Worm (Caenorhabditis elegans): Measurements from ENCODE around the gene F53F8.3.

F53F8.3 gene

DNA sequence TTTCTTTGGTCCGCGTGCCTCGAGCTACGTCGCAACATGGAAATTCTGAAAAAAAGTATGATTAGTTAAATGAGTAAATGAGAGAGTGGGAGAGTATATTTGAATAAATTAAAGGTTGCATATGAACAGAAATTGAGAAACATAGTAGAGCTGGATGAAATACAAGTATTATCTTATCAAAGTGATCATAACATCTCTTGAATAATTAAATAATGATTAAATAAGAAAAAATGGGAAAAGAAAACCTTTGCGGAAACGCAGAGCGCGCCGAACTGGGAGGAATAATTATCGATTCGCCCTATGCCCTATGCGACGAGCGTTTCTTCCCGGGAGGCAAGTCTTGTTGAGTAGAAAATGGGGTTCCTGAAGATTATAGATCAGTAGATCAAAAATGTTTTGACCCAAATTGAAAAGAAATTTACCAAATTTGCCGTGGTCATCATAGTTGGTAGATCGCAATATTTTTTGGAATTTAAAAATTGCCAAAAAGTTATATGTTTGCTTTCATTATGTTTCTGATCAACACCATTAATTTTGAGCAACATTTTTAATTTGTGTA, at the start of gene F53F8.3:
TSS of gene F53F8.3 (minus strand) at position 51 of the 559 bp plus-strand sequence.
- TF ChIP-seq efl-1 (GFP tag; optimal IDR thresholded peaks at IDR 0.05) (peak; percentile 56), madf-6 (GFP tag; IDR thresholded peaks at IDR 0.05) (peak; percentile 58), sptf-2 (GFP tag; optimal IDR thresholded peaks at IDR 0.05) (no peak), aptf-2 (GFP tag; conservative IDR thresholded peaks at IDR 0.05) (peak; percentile 95), akir-1 (GFP tag; optimal IDR thresholded peaks at IDR 0.05) (no peak), nfya-1 (tag; optimal IDR thresholded peaks at IDR 0.05; ENCODE audit: borderline replicate concordance, insufficient read depth) (no peak)

DNA sequence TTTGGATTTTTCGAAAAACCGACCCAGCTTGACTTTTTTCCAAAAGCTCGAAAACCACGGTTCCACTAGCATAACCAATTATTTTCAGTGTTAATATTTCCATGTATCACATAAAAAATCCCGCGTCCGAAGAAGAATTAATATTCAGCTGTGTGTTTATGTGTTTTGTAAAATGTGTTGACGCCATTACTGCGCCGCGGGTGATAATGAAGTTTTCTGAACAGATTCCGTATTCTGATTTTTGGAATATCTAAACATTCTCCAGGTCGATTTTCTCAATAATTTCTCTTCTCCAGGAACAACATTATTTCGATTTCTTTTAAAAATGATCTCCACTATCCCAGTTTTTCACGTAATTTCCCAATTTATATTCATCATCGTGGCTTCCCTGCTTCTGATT, 45.3 kb upstream of the F53F8.3 start, which contains the start of gene srxa-6:
TSS of gene srxa-6 (plus strand) at position 301 of the 400 bp plus-strand sequence.
- TF ChIP-seq bed-2 (GFP tag; IDR thresholded peaks at IDR 0.05) (no peak), aptf-3 (GFP tag; IDR thresholded peaks at IDR 0.05) (no peak), F57A8.1 (GFP tag; optimal IDR thresholded peaks at IDR 0.05) (no peak), F57C9.4 (tag; optimal IDR thresholded peaks at IDR 0.05) (no peak), Y79H2A.3 (GFP tag; conservative IDR thresholded peaks at IDR 0.05) (no peak), Y56A3A.18 (GFP tag; IDR thresholded peaks at IDR 0.05) (no peak), chd-7 (tag; optimal IDR thresholded peaks at IDR 0.05) (no peak), aptf-2 (GFP tag; conservative IDR thresholded peaks at IDR 0.05) (no peak), lin-40 (tag; optimal IDR thresholded peaks at IDR 0.05) (no peak)

DNA sequence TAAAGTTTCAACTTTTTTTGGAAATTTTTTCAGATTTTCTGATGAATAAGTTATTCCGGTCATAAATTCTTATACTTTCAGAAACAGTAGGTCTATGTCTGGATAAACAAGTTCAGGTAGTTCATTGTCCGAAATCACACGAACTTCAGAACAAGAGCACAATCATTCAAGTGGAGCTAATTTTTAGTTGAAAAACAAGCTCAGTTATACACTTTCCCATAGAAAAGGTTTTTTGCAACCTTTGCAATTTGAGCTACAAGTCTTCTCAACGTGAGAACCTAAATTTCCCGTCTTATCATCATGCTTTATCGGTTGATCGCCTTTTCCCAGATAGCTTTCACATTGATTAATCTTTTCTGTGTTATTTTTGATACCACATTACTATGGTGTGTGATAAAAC, 42.5 kb upstream of the F53F8.3 start, which contains the start of gene srxa-1:
TSS of gene srxa-1 (plus strand) at position 301 of the 400 bp plus-strand sequence.
- TF ChIP-seq D2030.7 (GFP tag; IDR thresholded peaks at IDR 0.05) (no peak), Y56A3A.18 (GFP tag; IDR thresholded peaks at IDR 0.05) (no peak), nhr-80 (tag; optimal IDR thresholded peaks at IDR 0.05) (no peak), ztf-3 (GFP tag; optimal IDR thresholded peaks at IDR 0.05) (no peak), B0336.3 (GFP tag; IDR thresholded peaks at IDR 0.05) (no peak), gei-17 (GFP tag; optimal IDR thresholded peaks at IDR 0.05) (no peak), Y67H2A.10 (GFP tag; conservative IDR thresholded peaks at IDR 0.05) (no peak), ceh-27 (GFP tag; optimal IDR thresholded peaks at IDR 0.05) (no peak), F55B11.4 (tag; optimal IDR thresholded peaks at IDR 0.05; ENCODE audit: borderline replicate concordance, insufficient read depth) (no peak), F37B4.10 (GFP tag; IDR thresholded peaks at IDR 0.05) (no peak), ztf-28 (GFP tag; IDR thresholded peaks at IDR 0.05) (no peak), lag-1 (GFP tag; IDR thresholded peaks at IDR 0.05) (no peak), nfyb-1 (GFP tag; IDR thresholded peaks at IDR 0.05) (no peak), hlh-26 (GFP tag; conservative IDR thresholded peaks at IDR 0.05) (no peak), ztf-25 (GFP tag; IDR thresholded peaks at IDR 0.05) (no peak), mes-4 (tag; optimal IDR thresholded peaks at IDR 0.05) (no peak), ceh-40 (GFP tag; IDR thresholded peaks at IDR 0.05) (no peak), efl-1 (GFP tag; optimal IDR thresholded peaks at IDR 0.05) (no peak), ets-4 (GFP tag; optimal IDR thresholded peaks at IDR 0.05) (no peak)

DNA sequence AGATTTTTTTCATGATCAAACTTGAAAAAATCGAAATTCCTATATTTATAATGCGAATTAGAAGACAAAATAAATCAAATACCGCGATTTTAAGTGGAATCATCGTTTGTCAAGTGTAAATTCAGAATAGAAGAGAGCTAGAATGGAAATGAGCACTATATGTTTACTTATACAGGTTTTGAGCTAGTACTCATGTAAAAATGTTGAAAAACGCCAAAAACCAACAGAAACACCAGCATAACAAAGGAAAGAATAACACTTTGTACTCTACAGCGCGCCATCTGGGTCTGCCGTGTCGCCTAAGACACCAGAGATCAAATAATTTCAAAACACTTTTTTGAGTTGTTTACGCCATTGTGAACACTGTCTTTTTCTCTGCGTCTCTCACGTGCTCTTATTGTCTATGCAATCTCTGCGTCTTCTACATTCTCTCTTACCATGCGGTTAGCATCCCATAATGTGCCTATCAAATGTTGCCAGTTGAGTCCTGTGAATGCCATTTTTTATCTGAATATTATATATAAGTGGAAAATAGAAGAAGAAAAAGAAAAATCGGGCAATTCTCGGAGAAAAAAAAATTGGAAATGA, 39.5 kb upstream of the F53F8.3 start, which contains the start of gene ipla-3:
TSS of gene ipla-3 (minus strand) at position 510 of the 588 bp plus-strand sequence.
- TF ChIP-seq attf-6 (GFP tag; IDR thresholded peaks at IDR 0.05), result no peak
- TF ChIP-seq ztf-18 (tag; optimal IDR thresholded peaks at IDR 0.05), result no peak
- no peak for TF ChIP-seq cebp-2 (GFP tag; IDR thresholded peaks at IDR 0.05)
- TF ChIP-seq ets-4 (GFP tag; optimal IDR thresholded peaks at IDR 0.05), result no peak
- TF ChIP-seq ztf-25 (GFP tag; IDR thresholded peaks at IDR 0.05), result no peak
- TF ChIP-seq K12H6.12 (tag; optimal IDR thresholded peaks at IDR 0.05), result peak; percentile 72
- TF ChIP-seq nfyb-1 (GFP tag; IDR thresholded peaks at IDR 0.05), result 0 out of 2 replicates have a peak, but pooled peaks have one; percentile 51
- TF ChIP-seq lin-26 (GFP tag; IDR thresholded peaks at IDR 0.05), result no peak
- peak; percentile 79 for TF ChIP-seq cebp-1 (GFP tag; IDR thresholded peaks at IDR 0.05)
- peak; percentile 90 for TF ChIP-seq cebp-1 (tag; optimal IDR thresholded peaks at IDR 0.05)
- TF ChIP-seq madf-10 (tag; optimal IDR thresholded peaks at IDR 0.05), result peak; percentile 70
- TF ChIP-seq sptf-2 (GFP tag; optimal IDR thresholded peaks at IDR 0.05), result peak; percentile 43
- no peak for TF ChIP-seq ztf-6 (GFP tag; IDR thresholded peaks at IDR 0.05)
- TF ChIP-seq xnd-1 (tag; optimal IDR thresholded peaks at IDR 0.05), result no peak
- TF ChIP-seq Y56A3A.18 (GFP tag; IDR thresholded peaks at IDR 0.05), result no peak
- TF ChIP-seq ztf-22 (GFP tag; optimal IDR thresholded peaks at IDR 0.05), result no peak
- TF ChIP-seq F10E7.11 (tag; optimal IDR thresholded peaks at IDR 0.05), result no peak
- peak; percentile 51 for TF ChIP-seq lin-54 (GFP tag; optimal IDR thresholded peaks at IDR 0.05)
